Fruit fly (Drosophila melanogaster): Measurements from ENCODE around the gene mtSSB.

Gene mtSSB

DNA sequence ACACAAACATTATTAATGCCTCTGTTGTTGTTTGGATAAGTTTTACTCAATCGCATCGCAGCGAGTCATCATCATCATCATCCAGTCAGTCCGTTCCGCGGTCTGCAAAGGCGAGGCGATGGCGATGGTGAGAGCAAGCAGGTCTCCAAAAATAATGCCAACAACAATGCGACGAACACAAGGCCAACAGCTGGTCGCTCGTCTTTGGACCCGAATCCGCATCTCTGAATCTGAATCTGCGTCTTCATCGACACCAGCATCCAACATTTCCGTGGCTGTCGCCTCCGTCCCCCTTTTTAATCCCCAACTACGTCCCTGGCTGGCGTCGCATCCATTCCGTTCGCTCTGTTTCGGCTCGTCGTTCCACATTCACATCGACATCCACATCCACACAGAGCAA lies 29.2 kb upstream of the mtSSB start (continued):
- TF ChIP-seq CG7745 (tag; optimal IDR thresholded peaks at IDR 0.05), result no peak
- peak; percentile 9 for TF ChIP-seq CG13624 (GFP tag; optimal IDR thresholded peaks at IDR 0.05)
- no peak for TF ChIP-seq row (GFP tag; IDR thresholded peaks at IDR 0.05)
- TF ChIP-seq Taf1 (GFP tag; IDR thresholded peaks at IDR 0.05), result no peak
- TF ChIP-seq CG33557 (GFP tag; optimal IDR thresholded peaks at IDR 0.05), result no peak
- TF ChIP-seq CG11560 (tag; IDR thresholded peaks at IDR 0.05), result no peak
- TF ChIP-seq Hr3 (GFP tag; optimal IDR thresholded peaks at IDR 0.05), result no peak
- no peak for TF ChIP-seq CG12155 (GFP tag; optimal IDR thresholded peaks at IDR 0.05)
- no peak for TF ChIP-seq Lhr (GFP tag; optimal IDR thresholded peaks at IDR 0.05)
- peak; percentile 30 for TF ChIP-seq CHES-1-like (GFP tag; optimal IDR thresholded peaks at IDR 0.05)
- no peak for TF ChIP-seq CG11456 (GFP tag; IDR thresholded peaks at IDR 0.05)
- no peak for TF ChIP-seq CG5245 (GFP tag; optimal IDR thresholded peaks at IDR 0.05)
- no peak for TF ChIP-seq Sox102F (GFP tag; optimal IDR thresholded peaks at IDR 0.05)
- TF ChIP-seq CG3847 (GFP tag; IDR thresholded peaks at IDR 0.05), result no peak
- TF ChIP-seq CG7357 (GFP tag; IDR thresholded peaks at IDR 0.05), result no peak
- TF ChIP-seq HLHmδ (GFP tag; optimal IDR thresholded peaks at IDR 0.05), result no peak
- no peak for TF ChIP-seq CG32532 (GFP tag; IDR thresholded peaks at IDR 0.05)
- TF ChIP-seq nmo (GFP tag; optimal IDR thresholded peaks at IDR 0.05), result no peak
- TF ChIP-seq Dref (GFP tag; IDR thresholded peaks at IDR 0.05), result no peak
- TF ChIP-seq crp (GFP tag; optimal IDR thresholded peaks at IDR 0.05), result peak in 1 of 2 experiments; percentile 28
- TF ChIP-seq Bdp1 (GFP tag; optimal IDR thresholded peaks at IDR 0.05), result no peak
- TF ChIP-seq CG4328 (GFP tag; optimal IDR thresholded peaks at IDR 0.05), result no peak
- no peak for TF ChIP-seq Doc3 (GFP tag; IDR thresholded peaks at IDR 0.05; ENCODE audit: partially characterized antibody)
- TF ChIP-seq Ravus (GFP tag; IDR thresholded peaks at IDR 0.05), result no peak
- peak; percentile 35 for TF ChIP-seq Jarid2 (GFP tag; optimal IDR thresholded peaks at IDR 0.05)
- TF ChIP-seq oc (tag; optimal IDR thresholded peaks at IDR 0.05), result peak; percentile 4
- TF ChIP-seq CG7839 (tag; optimal IDR thresholded peaks at IDR 0.05), result no peak
- TF ChIP-seq CG10543 (GFP tag; optimal IDR thresholded peaks at IDR 0.05), result peak; percentile 51
- TF ChIP-seq cg (GFP tag; optimal IDR thresholded peaks at IDR 0.05), result peak; percentile 16
- TF ChIP-seq CG9876 (GFP tag; optimal IDR thresholded peaks at IDR 0.05), result no peak
- no peak for TF ChIP-seq gro (GFP tag; optimal IDR thresholded peaks at IDR 0.05)
- TF ChIP-seq CG4360 (GFP tag; IDR thresholded peaks at IDR 0.05), result no peak
- no peak for TF ChIP-seq CG3281 (GFP tag; optimal IDR thresholded peaks at IDR 0.05)
- TF ChIP-seq Camta (GFP tag; optimal IDR thresholded peaks at IDR 0.05), result no peak
- TF ChIP-seq Pdp1 (GFP tag; optimal IDR thresholded peaks at IDR 0.05), result no peak
- TF ChIP-seq CG8478 (optimal IDR thresholded peaks at IDR 0.05), result no peak
- no peak for TF ChIP-seq CG6272 (GFP tag; IDR thresholded peaks at IDR 0.05)
- no peak for TF ChIP-seq Dfd (GFP tag; optimal IDR thresholded peaks at IDR 0.05)
- no peak for TF ChIP-seq ro (GFP tag; IDR thresholded peaks at IDR 0.05)
- TF ChIP-seq peb (GFP tag; IDR thresholded peaks at IDR 0.05), result no peak
- no peak for TF ChIP-seq Drgx (GFP tag; IDR thresholded peaks at IDR 0.05)
- no peak for TF ChIP-seq NC2β (GFP tag; optimal IDR thresholded peaks at IDR 0.05)
- TF ChIP-seq CTCF (GFP tag; optimal IDR thresholded peaks at IDR 0.05), result no peak
- no peak for TF ChIP-seq CG18476 (GFP tag; optimal IDR thresholded peaks at IDR 0.05)
- no peak for TF ChIP-seq hkb (optimal IDR thresholded peaks at IDR 0.05)
- TF ChIP-seq hkb (GFP tag; IDR thresholded peaks at IDR 0.05), result no peak
- no peak for TF ChIP-seq chm (GFP tag; IDR thresholded peaks at IDR 0.05)
- no peak for TF ChIP-seq HLH54F (GFP tag; optimal IDR thresholded peaks at IDR 0.05)
- no peak for TF ChIP-seq ATbp (GFP tag; optimal IDR thresholded peaks at IDR 0.05)
- TF ChIP-seq dmrt99B (tag; optimal IDR thresholded peaks at IDR 0.05), result no peak
- TF ChIP-seq HmgD (GFP tag; optimal IDR thresholded peaks at IDR 0.05), result no peak
- TF ChIP-seq abd-A (tag; optimal IDR thresholded peaks at IDR 0.05), result no peak
- no peak for TF ChIP-seq CG8089 (GFP tag; optimal IDR thresholded peaks at IDR 0.05)
- TF ChIP-seq CG12744 (GFP tag; optimal IDR thresholded peaks at IDR 0.05), result no peak

All from whole organism, embryonic.